Worm (Caenorhabditis elegans): ENCODE data around the gene T13F3.6.

The T13F3.6 gene

DNA sequence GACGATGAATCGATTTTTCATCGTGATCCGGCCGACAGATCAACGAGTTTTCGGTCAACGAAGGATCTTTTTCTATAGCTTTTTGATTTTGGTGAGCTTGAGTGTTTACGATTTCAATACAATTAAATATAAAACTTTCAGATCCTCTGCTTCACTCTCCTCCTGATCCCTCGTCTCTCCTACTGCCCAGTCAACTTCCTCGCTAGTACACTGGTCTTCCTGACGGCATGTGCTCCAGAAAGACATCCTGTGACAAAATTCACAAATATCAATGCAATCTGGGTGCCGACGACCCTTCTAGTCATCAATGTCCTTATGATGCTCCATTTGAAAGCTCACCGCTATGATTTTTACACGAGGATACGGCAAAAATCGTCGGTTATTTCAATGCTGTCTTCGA, 37.3 kb upstream of the T13F3.6 start:
- TF ChIP-seq ceh-43 (GFP tag; optimal IDR thresholded peaks at IDR 0.05) = no peak
- no peak for TF ChIP-seq unc-39 (tag; optimal IDR thresholded peaks at IDR 0.05)
- no peak for TF ChIP-seq unc-120 (tag; optimal IDR thresholded peaks at IDR 0.05; ENCODE audit: poor library complexity, severe bottlenecking)
- no peak for TF ChIP-seq ceh-39 (tag; optimal IDR thresholded peaks at IDR 0.05)
- TF ChIP-seq mls-2 (tag; optimal IDR thresholded peaks at IDR 0.05) = no peak
- no peak for TF ChIP-seq nhr-2 (tag; optimal IDR thresholded peaks at IDR 0.05)

DNA sequence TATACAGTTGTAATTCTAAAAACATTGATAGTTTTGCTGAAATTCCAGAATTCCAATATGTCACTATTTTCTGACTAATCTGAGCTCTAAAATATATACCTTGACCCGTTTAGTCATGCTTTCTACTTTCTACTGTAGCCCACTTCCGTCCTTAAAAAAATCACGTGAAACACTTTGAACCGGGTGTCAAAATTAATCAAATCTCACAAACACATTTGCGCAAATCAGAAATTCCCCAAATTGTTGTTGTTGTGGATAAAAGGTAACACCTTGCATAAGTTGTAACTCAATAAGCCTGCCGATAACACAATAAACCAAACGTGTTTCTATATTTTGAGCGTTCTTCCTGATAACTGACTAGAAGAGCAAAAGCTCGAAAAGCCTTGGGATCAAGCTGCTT, 36.2 kb upstream of the T13F3.6 start, which contains the start of gene srxa-7:
Gene srxa-7, plus strand, starts transcription at position 301 of the 400 bp plus-strand sequence.
- TF ChIP-seq ceh-43 (GFP tag; optimal IDR thresholded peaks at IDR 0.05) = no peak

- no peak for TF ChIP-seq unc-120 (tag; optimal IDR thresholded peaks at IDR 0.05; ENCODE audit: poor library complexity, severe bottlenecking)
- no peak for TF ChIP-seq flh-1 (GFP tag; optimal IDR thresholded peaks at IDR 0.05)
Observed at ce11 chrV:16302439-16302838, 31.4 kb upstream of the T13F3.6 start, which contains the start of the genes C31A11.13 and oac-6. Gene C31A11.13, minus strand, starts transcription at chrV:16302551. Gene oac-6, plus strand, starts transcription at chrV:16302717.

DNA sequence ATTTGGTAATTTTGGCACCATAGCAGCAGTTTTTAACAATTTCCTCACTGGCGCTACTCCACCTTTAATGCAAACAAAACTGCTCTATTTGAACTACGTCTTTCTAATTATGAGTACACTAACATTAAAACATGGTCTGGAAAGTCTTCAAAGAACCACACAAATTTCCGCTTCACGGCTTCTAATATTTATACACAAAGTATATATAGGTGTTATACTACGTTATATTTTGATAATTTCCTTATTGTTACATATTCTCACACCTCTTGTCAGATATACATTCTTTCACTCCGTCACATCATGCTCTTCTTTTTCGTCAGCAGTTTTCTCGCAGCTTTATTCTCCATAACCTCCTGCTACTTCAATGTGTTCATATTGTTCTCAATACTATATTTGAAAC, 29.3 kb upstream of the T13F3.6 start, which contains the start of gene srbc-82:
Gene srbc-82, plus strand, starts transcription at position 301 of the 400 bp plus-strand sequence.
- TF ChIP-seq snpc-4 (tag; optimal IDR thresholded peaks at IDR 0.05) (no peak), ztf-11 (tag; optimal IDR thresholded peaks at IDR 0.05) (no peak)

ce11 chrV:16299834-16300233, 28.8 kb upstream of the T13F3.6 start:
- TF ChIP-seq M03D4.4 (tag; optimal IDR thresholded peaks at IDR 0.05) (no peak), lin-32 (GFP tag; optimal IDR thresholded peaks at IDR 0.05) (no peak), ces-1 (GFP tag; optimal IDR thresholded peaks at IDR 0.05) (no peak), mls-2 (tag; optimal IDR thresholded peaks at IDR 0.05) (no peak), nhr-76 (tag; optimal IDR thresholded peaks at IDR 0.05) (no peak), bed-3 (GFP tag; optimal IDR thresholded peaks at IDR 0.05) (no peak), ceh-83 (GFP tag; optimal IDR thresholded peaks at IDR 0.05) (no peak), flh-1 (GFP tag; optimal IDR thresholded peaks at IDR 0.05) (no peak), cnd-1 (tag; optimal IDR thresholded peaks at IDR 0.05) (no peak)

ce11 chrV:16298669-16299068, 27.6 kb upstream of the T13F3.6 start, which contains the start of gene srbc-84:
Gene srbc-84, plus strand, starts transcription at chrV:16298969.
- no peak for TF ChIP-seq tbx-8 (GFP tag; optimal IDR thresholded peaks at IDR 0.05)
- no peak for TF ChIP-seq mab-5 (tag; optimal IDR thresholded peaks at IDR 0.05)
- TF ChIP-seq drap-1 (GFP tag; optimal IDR thresholded peaks at IDR 0.05) = no peak
- no peak for TF ChIP-seq nhr-76 (tag; optimal IDR thresholded peaks at IDR 0.05)
- TF ChIP-seq mep-1 (tag; optimal IDR thresholded peaks at IDR 0.05) = no peak
- TF ChIP-seq lin-13 (tag; optimal IDR thresholded peaks at IDR 0.05) = no peak
- no peak for TF ChIP-seq unc-120 (tag; optimal IDR thresholded peaks at IDR 0.05; ENCODE audit: poor library complexity, severe bottlenecking)
- no peak for TF ChIP-seq bed-3 (GFP tag; optimal IDR thresholded peaks at IDR 0.05)
- no peak for TF ChIP-seq mls-2 (tag; optimal IDR thresholded peaks at IDR 0.05)
- TF ChIP-seq sptf-1 (tag; optimal IDR thresholded peaks at IDR 0.05) = no peak
- TF ChIP-seq ceh-43 (GFP tag; optimal IDR thresholded peaks at IDR 0.05) = no peak
- no peak for TF ChIP-seq cnd-1 (tag; optimal IDR thresholded peaks at IDR 0.05)
- no peak for TF ChIP-seq ceh-83 (GFP tag; optimal IDR thresholded peaks at IDR 0.05)
- no peak for TF ChIP-seq elt-1 (tag; optimal IDR thresholded peaks at IDR 0.05; ENCODE audit: borderline replicate concordance, insufficient read depth)
- no peak for TF ChIP-seq hlh-1 (tag; optimal IDR thresholded peaks at IDR 0.05)
- TF ChIP-seq flh-1 (GFP tag; optimal IDR thresholded peaks at IDR 0.05) = no peak
- no peak for TF ChIP-seq snpc-4 (tag; optimal IDR thresholded peaks at IDR 0.05)
- no peak for TF ChIP-seq blmp-1 (tag; optimal IDR thresholded peaks at IDR 0.05)

ce11 chrV:16297070-16297469, 26.0 kb upstream of the T13F3.6 start, which contains the start of gene srbc-83:
Gene srbc-83, plus strand, starts transcription at chrV:16297370.
- no peak for TF ChIP-seq ham-2 (GFP tag; optimal IDR thresholded peaks at IDR 0.05)
- TF ChIP-seq nhr-28 (tag; optimal IDR thresholded peaks at IDR 0.05) = no peak
- no peak for TF ChIP-seq snpc-4 (tag; optimal IDR thresholded peaks at IDR 0.05)
- TF ChIP-seq M03D4.4 (tag; optimal IDR thresholded peaks at IDR 0.05) = no peak
- no peak for TF ChIP-seq pha-4 (tag; optimal IDR thresholded peaks at IDR 0.05)
- TF ChIP-seq nhr-12 (tag; optimal IDR thresholded peaks at IDR 0.05) = no peak
- no peak for TF ChIP-seq flh-1 (GFP tag; optimal IDR thresholded peaks at IDR 0.05)
- TF ChIP-seq tbx-8 (GFP tag; optimal IDR thresholded peaks at IDR 0.05) = no peak
- no peak for TF ChIP-seq nhr-76 (tag; optimal IDR thresholded peaks at IDR 0.05)
- TF ChIP-seq ztf-11 (tag; optimal IDR thresholded peaks at IDR 0.05) = no peak
- no peak for TF ChIP-seq unc-62 (GFP tag; optimal IDR thresholded peaks at IDR 0.05)
